Worm (Caenorhabditis elegans): ENCODE measurements around the gene eat-20.

DNA sequence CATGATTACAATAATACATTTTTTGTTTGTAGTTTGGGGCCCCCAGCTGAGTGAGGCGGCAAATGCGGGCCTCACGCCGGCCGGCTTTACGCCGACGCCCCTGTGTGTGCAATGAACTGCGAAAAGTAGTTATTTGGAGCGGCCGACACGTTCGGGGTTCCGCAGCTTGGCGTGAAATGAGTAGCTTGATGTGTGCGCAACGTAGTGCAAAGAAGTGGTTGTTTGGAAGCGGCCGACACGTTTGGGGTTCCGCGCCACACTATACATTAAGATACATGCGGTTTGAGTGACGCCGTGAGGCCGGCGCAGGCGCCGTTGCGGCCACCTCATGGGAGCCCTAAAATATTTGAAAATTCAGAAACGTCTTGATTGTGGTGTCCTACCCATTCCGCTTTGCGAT is 41.2 kb upstream of the eat-20 start:
- TF ChIP-seq unc-62 (GFP tag; optimal IDR thresholded peaks at IDR 0.05) = no peak
- TF ChIP-seq fkh-10 (GFP tag; optimal IDR thresholded peaks at IDR 0.05) = no peak
- no peak for TF ChIP-seq lin-39 (tag; optimal IDR thresholded peaks at IDR 0.05)
- no peak for TF ChIP-seq eor-1 (tag; optimal IDR thresholded peaks at IDR 0.05)
- no peak for TF ChIP-seq sea-2 (GFP tag; optimal IDR thresholded peaks at IDR 0.05)
- no peak for TF ChIP-seq R02D3.7 (tag; optimal IDR thresholded peaks at IDR 0.05)
- TF ChIP-seq nhr-77 (tag; optimal IDR thresholded peaks at IDR 0.05) = no peak
- no peak for TF ChIP-seq pha-4 (tag; optimal IDR thresholded peaks at IDR 0.05)

All from whole organism, L3 larva.